Worm (Caenorhabditis elegans) whole organism, late embryonic: Measurements from ENCODE around the gene F49F1.10.

Experiments
- C08G9.2 ChIP-seq: sonication (generic microtip); optimal IDR thresholded peaks from 2 replicates; lab custom pipeline; 2016; ENCODE audit warnings: mild to moderate bottlenecking, missing genetic modification characterization, moderate library complexity, missing compliant biosample characterization
- F13H6.1 ChIP-seq: sonication (generic microtip); optimal IDR thresholded peaks from 2 replicates; lab custom pipeline; 2016; ENCODE audit warnings: missing genetic modification characterization, missing compliant biosample characterization
- K02D7.2 ChIP-seq: sonication (generic microtip); optimal IDR thresholded peaks from 2 replicates; lab custom pipeline; 2017; ENCODE audit warnings: mild to moderate bottlenecking, missing genetic modification characterization, missing compliant biosample characterization
- T23F11.4 ChIP-seq: fragments of 200-800 bp; sonication (Bioruptor generic); optimal IDR thresholded peaks from 2 replicates; lab custom pipeline; 2018; ENCODE audit warnings: mild to moderate bottlenecking, missing genetic modification characterization, missing compliant biosample characterization
- Y22D7AL.16 ChIP-seq: sonication (generic microtip); optimal IDR thresholded peaks from 2 replicates; lab custom pipeline; 2016; ENCODE audit warnings: missing genetic modification characterization, missing compliant biosample characterization
- ahr-1 ChIP-seq: sonication (generic microtip); optimal IDR thresholded peaks from 2 replicates; lab custom pipeline; 2016; ENCODE audit warnings: missing genetic modification characterization, missing compliant biosample characterization
- ceh-19 ChIP-seq: fragments of 200-800 bp; sonication (Bioruptor generic); optimal IDR thresholded peaks from 2 replicates; lab custom pipeline; 2018; ENCODE audit warnings: mild to moderate bottlenecking, missing genetic modification characterization, missing compliant biosample characterization
- ceh-2 ChIP-seq: sonication (generic microtip); optimal IDR thresholded peaks from 2 replicates; lab custom pipeline; 2016; ENCODE audit warnings: missing genotype, missing genetic modification characterization, missing compliant biosample characterization
- ceh-24 ChIP-seq: sonication (generic microtip); optimal IDR thresholded peaks from 2 replicates; lab custom pipeline; 2016; ENCODE audit warnings: mild to moderate bottlenecking, missing genetic modification characterization, missing compliant biosample characterization
- ceh-30 ChIP-seq: fragments of 150-350 bp; optimal IDR thresholded peaks from 2 replicates; lab custom pipeline; 2014; ENCODE audit warnings: missing biosample characterization, missing genetic modification characterization
- ceh-31 ChIP-seq: sonication (generic microtip); optimal IDR thresholded peaks from 2 replicates; lab custom pipeline; 2016; ENCODE audit warnings: missing genetic modification characterization, missing compliant biosample characterization
- che-1 ChIP-seq: sonication (generic microtip); optimal IDR thresholded peaks from 2 replicates; lab custom pipeline; 2016; ENCODE audit warnings: mild to moderate bottlenecking, missing genetic modification characterization, missing compliant biosample characterization
- dve-1 ChIP-seq: sonication (generic microtip); optimal IDR thresholded peaks from 2 replicates; lab custom pipeline; 2017; ENCODE audit warnings: antibody characterized with exemption, mild to moderate bottlenecking, missing genetic modification characterization, missing compliant biosample characterization
- eyg-1 ChIP-seq: sonication (generic microtip); optimal IDR thresholded peaks from 2 replicates; lab custom pipeline; 2016; ENCODE audit warnings: missing genotype, missing genetic modification characterization, missing compliant biosample characterization
- fax-1 ChIP-seq: sonication (generic microtip); optimal IDR thresholded peaks from 2 replicates; lab custom pipeline; 2016; ENCODE audit warnings: missing genotype, missing genetic modification characterization, missing compliant biosample characterization
- fkh-6 ChIP-seq: sonication (generic microtip); optimal IDR thresholded peaks from 2 replicates; lab custom pipeline; 2016; ENCODE audit warnings: missing genetic modification characterization, missing compliant biosample characterization
- gmeb-2 ChIP-seq: sonication (generic microtip); optimal IDR thresholded peaks from 2 replicates; lab custom pipeline; 2016; ENCODE audit warnings: missing genetic modification characterization, inconsistent platforms, missing compliant biosample characterization
- hlh-15 ChIP-seq: sonication (generic microtip); optimal IDR thresholded peaks from 2 replicates; lab custom pipeline; 2016; ENCODE audit warnings: missing genetic modification characterization, missing compliant biosample characterization
- lim-6 ChIP-seq: sonication (generic microtip); optimal IDR thresholded peaks from 2 replicates; lab custom pipeline; 2016; ENCODE audit warnings: missing genetic modification characterization, missing compliant biosample characterization
- mec-3 ChIP-seq: sonication (generic microtip); optimal IDR thresholded peaks from 2 replicates; lab custom pipeline; 2016; ENCODE audit warnings: borderline replicate concordance, missing genetic modification characterization, missing compliant biosample characterization
- nfya-1 ChIP-seq: sonication (generic microtip); optimal IDR thresholded peaks from 2 replicates; lab custom pipeline; 2017; ENCODE audit warnings: missing genetic modification characterization, mild to moderate bottlenecking, missing compliant biosample characterization, antibody characterized with exemption, moderate library complexity
- nhr-232 ChIP-seq: sonication (generic microtip); optimal IDR thresholded peaks from 2 replicates; lab custom pipeline; 2016; ENCODE audit warnings: missing genetic modification characterization, missing compliant biosample characterization
- npax-4 ChIP-seq: sonication (generic microtip); optimal IDR thresholded peaks from 2 replicates; lab custom pipeline; 2016; ENCODE audit warnings: missing genetic modification characterization, missing compliant biosample characterization
- pag-3 ChIP-seq: sonication (generic microtip); optimal IDR thresholded peaks from 2 replicates; lab custom pipeline; 2016; ENCODE audit warnings: missing compliant biosample characterization, missing genetic modification characterization, borderline replicate concordance
- pat-9 ChIP-seq: fragments of 200-800 bp; sonication (Bioruptor generic); optimal IDR thresholded peaks from 2 replicates; lab custom pipeline; 2018; ENCODE audit warnings: mild to moderate bottlenecking, missing genetic modification characterization, moderate library complexity, missing compliant biosample characterization
- ref-2 ChIP-seq: sonication (generic microtip); optimal IDR thresholded peaks from 2 replicates; lab custom pipeline; 2016; ENCODE audit warnings: missing genetic modification characterization, missing compliant biosample characterization
- rnt-1 ChIP-seq: sonication (generic microtip); optimal IDR thresholded peaks from 2 replicates; lab custom pipeline; 2016; ENCODE audit warnings: missing genetic modification characterization, missing compliant biosample characterization
- sdc-2 ChIP-seq: sonication (generic microtip); optimal IDR thresholded peaks from 2 replicates; lab custom pipeline; 2016; ENCODE audit warnings: missing genotype, missing genetic modification characterization, missing compliant biosample characterization
- sox-2 ChIP-seq: fragments of 200-800 bp; sonication (Bioruptor generic); IDR thresholded peaks from 2 replicates; pipeline ENCODE4 v1.3.6; 2022; ENCODE audit warnings: missing genetic modification reagents, missing genetic modification characterization, missing compliant biosample characterization
- tbx-2 ChIP-seq: sonication (generic microtip); optimal IDR thresholded peaks from 2 replicates; lab custom pipeline; 2016; ENCODE audit warnings: missing genetic modification characterization, missing compliant biosample characterization
- tbx-7 ChIP-seq: sonication (generic microtip); optimal IDR thresholded peaks from 2 replicates; lab custom pipeline; 2016; ENCODE audit warnings: missing genotype, missing genetic modification characterization, missing compliant biosample characterization
- unc-3 ChIP-seq, 2 experiments: fragments of 200-800 bp in 1 of 2; sonication (Bioruptor generic) in 1 of 2; sonication (generic microtip) in 1 of 2; conservative IDR thresholded peaks in 1 of 2; optimal IDR thresholded peaks in 1 of 2; 2 replicates each; pipeline versions ENCODE4 v1.3.6 to Lab custom; 2016 to 2022; ENCODE audit warnings: missing compliant biosample characterization in 2 of 2, missing genetic modification characterization in 2 of 2, missing genetic modification reagents in 1 of 2
- unc-42 ChIP-seq: sonication (generic microtip); optimal IDR thresholded peaks from 2 replicates; lab custom pipeline; 2016; ENCODE audit warnings: missing genotype, missing genetic modification characterization, missing compliant biosample characterization
- unc-55 ChIP-seq: sonication (generic microtip); optimal IDR thresholded peaks from 2 replicates; lab custom pipeline; 2017; ENCODE audit warnings: missing biosample characterization, missing genetic modification reagents, missing genetic modification characterization
- zip-5 ChIP-seq: sonication (generic microtip); optimal IDR thresholded peaks from 2 replicates; lab custom pipeline; 2016; ENCODE audit warnings: missing genetic modification characterization, missing compliant biosample characterization

F49F1.10 gene

ce11 chrIV:4176088-4176487 lies 37.2 kb upstream of the F49F1.10 start, which contains the start of gene dnj-15:
Gene dnj-15, plus strand, starts transcription at chrIV:4176388.
- TF ChIP-seq unc-55 (no peak), sdc-2 (tag; lab: Kevin White, UChicago) (no peak), hlh-15 (tag; lab: Kevin White, UChicago) (no peak), fkh-6 (tag; lab: Kevin White, UChicago) (no peak)

- no peak for TF ChIP-seq rnt-1
- no peak for TF ChIP-seq pag-3 (tag; lab: Kevin White, UChicago)
- no peak for TF ChIP-seq dve-1 (tag; lab: Kevin White, UChicago)
- no peak for TF ChIP-seq unc-3 (GFP tag; conservative IDR thresholded peaks at IDR 0.05; lab: Robert Waterston, UW)
- no peak for TF ChIP-seq unc-3 (tag; optimal IDR thresholded peaks at IDR 0.05; lab: Kevin White, UChicago)
- TF ChIP-seq ahr-1 (tag; lab: Kevin White, UChicago) = no peak
- TF ChIP-seq ceh-24 (tag; lab: Kevin White, UChicago) = no peak
- TF ChIP-seq tbx-2 (tag; lab: Kevin White, UChicago) = no peak
- no peak for TF ChIP-seq pat-9 (tag; lab: Kevin White, UChicago)
- no peak for TF ChIP-seq hlh-15 (tag; lab: Kevin White, UChicago)
- no peak for TF ChIP-seq ceh-30 (tag; lab: Kevin White, UChicago)
- no peak for TF ChIP-seq gmeb-2 (tag; lab: Kevin White, UChicago)
- TF ChIP-seq fax-1 (tag; lab: Kevin White, UChicago) = no peak
These were observed 34.9 kb upstream of the F49F1.10 start, which contains the start of gene rnp-3 for ce11 chrIV:4173789-4174188. Gene rnp-3, plus strand, starts transcription at chrIV:4174089.

ce11 chrIV:4172242-4172641 lies 33.3 kb upstream of the F49F1.10 start:
- TF ChIP-seq nfya-1 (tag; lab: Kevin White, UChicago) (no peak), gmeb-2 (tag; lab: Kevin White, UChicago) (no peak), che-1 (no peak), K02D7.2 (tag; lab: Kevin White, UChicago) (no peak), ceh-19 (GFP tag; lab: Kevin White, UChicago) (no peak), Y22D7AL.16 (no peak), npax-4 (tag; lab: Kevin White, UChicago) (no peak), eyg-1 (tag; lab: Kevin White, UChicago) (no peak), ceh-24 (tag; lab: Kevin White, UChicago) (no peak), ref-2 (no peak), fkh-6 (tag; lab: Kevin White, UChicago) (no peak), T23F11.4 (no peak)

ce11 chrIV:4171531-4172163 lies 32.7 kb upstream of the F49F1.10 start, which contains the start of the genes K08D10.13 and rnp-2:
Gene K08D10.13, minus strand, starts transcription at chrIV:4171581.
Gene rnp-2, plus strand, starts transcription at chrIV:4172076.
- TF ChIP-seq tbx-2 (tag; lab: Kevin White, UChicago) = peak; percentile 35
- TF ChIP-seq pat-9 (tag; lab: Kevin White, UChicago) = no peak
- no peak for TF ChIP-seq K02D7.2 (tag; lab: Kevin White, UChicago)
- peak; percentile 18 for TF ChIP-seq nfya-1 (tag; lab: Kevin White, UChicago)
- TF ChIP-seq C08G9.2 = peak; percentile 63
- TF ChIP-seq unc-42 (tag; lab: Kevin White, UChicago) = peak; percentile 63
- no peak for TF ChIP-seq zip-5 (tag; lab: Kevin White, UChicago)
- TF ChIP-seq ceh-2 = peak; percentile 36
- peak; percentile 28 for TF ChIP-seq tbx-7 (tag; lab: Kevin White, UChicago)
- TF ChIP-seq mec-3 (tag; lab: Kevin White, UChicago) = no peak
- TF ChIP-seq ceh-31 = peak; percentile 57
- TF ChIP-seq unc-3 (GFP tag; conservative IDR thresholded peaks at IDR 0.05; lab: Robert Waterston, UW) = no peak
- TF ChIP-seq unc-3 (tag; optimal IDR thresholded peaks at IDR 0.05; lab: Kevin White, UChicago) = no peak
- TF ChIP-seq nhr-232 (tag; lab: Kevin White, UChicago) = no peak

- TF ChIP-seq dve-1 (tag; lab: Kevin White, UChicago) (no peak), F13H6.1 (tag; lab: Kevin White, UChicago) (no peak), Y22D7AL.16 (no peak), lim-6 (tag; lab: Kevin White, UChicago) (no peak), ref-2 (no peak), sox-2 (GFP tag; lab: Robert Waterston, UW) (no peak)
These were observed 28.4 kb upstream of the F49F1.10 start for ce11 chrIV:4167296-4167695.
